Fruit fly (Drosophila melanogaster) whole organism, embryonic: ENCODE measurements around the gene CG31804.

Experiments used
- B-H2 ChIP-seq: fragments of 200-800 bp; sonication (Bioruptor generic); optimal IDR thresholded peaks from 2 replicates; lab custom pipeline; 2018; ENCODE audit warnings: missing biosample characterization, mild to moderate bottlenecking, missing genetic modification characterization
- BEAF-32 ChIP-seq: fragments of 200-800 bp; sonication (Bioruptor generic); optimal IDR thresholded peaks from 3 replicates; lab custom pipeline; 2017; ENCODE audit warnings: missing biosample characterization, missing genetic modification characterization, mild to moderate bottlenecking, moderate library complexity, missing genetic modification reagents
- Bdp1 ChIP-seq: fragments of 200-800 bp; sonication (Bioruptor generic); optimal IDR thresholded peaks from 3 replicates; lab custom pipeline; 2016; ENCODE audit warnings: missing biosample characterization, missing genetic modification characterization
- Bgb ChIP-seq: fragments of 200-800 bp; sonication (Bioruptor generic); IDR thresholded peaks from 2 replicates; pipeline ENCODE4 v1.3.6; 2022; ENCODE audit warnings: missing biosample characterization, missing genetic modification characterization; ENCODE audit not compliant: partially characterized antibody
- CG10209 ChIP-seq: fragments of 200-800 bp; sonication (Bioruptor generic); optimal IDR thresholded peaks from 3 replicates; lab custom pipeline; 2017; ENCODE audit warnings: missing biosample characterization, mild to moderate bottlenecking, missing genetic modification characterization, missing genetic modification reagents
- CG10654 ChIP-seq: fragments of 200-800 bp; sonication (Bioruptor generic); optimal IDR thresholded peaks from 2 replicates; lab custom pipeline; 2016; ENCODE audit warnings: missing biosample characterization, missing genetic modification characterization
- CG11085 ChIP-seq: fragments of 200-800 bp; sonication (Bioruptor generic); IDR thresholded peaks from 2 replicates; pipeline ENCODE4 v1.3.6; 2022; ENCODE audit warnings: missing biosample characterization, missing genetic modification characterization
- CG11560 ChIP-seq: fragments of 200-800 bp; sonication (Bioruptor generic); IDR thresholded peaks from 3 replicates; pipeline ENCODE4 v1.3.6; 2022; ENCODE audit warnings: missing biosample characterization, missing genetic modification characterization
- CG14667 ChIP-seq: fragments of 200-800 bp; sonication (Bioruptor generic); IDR thresholded peaks from 2 replicates; pipeline ENCODE4 v1.3.6; 2022; ENCODE audit warnings: missing biosample characterization, missing genetic modification characterization
- CG15011 ChIP-seq: fragments of 200-800 bp; sonication (Bioruptor generic); optimal IDR thresholded peaks from 3 replicates; lab custom pipeline; 2018; ENCODE audit warnings: missing biosample characterization, mild to moderate bottlenecking, missing genetic modification characterization
- CG15479 ChIP-seq: fragments of 200-800 bp; sonication (Bioruptor generic); optimal IDR thresholded peaks from 3 replicates; lab custom pipeline; 2019; ENCODE audit warnings: missing biosample characterization, mild to moderate bottlenecking, missing genetic modification characterization, moderate library complexity
- CG1603 ChIP-seq: fragments of 200-800 bp; sonication (Bioruptor generic); optimal IDR thresholded peaks from 2 replicates; lab custom pipeline; 2019; ENCODE audit warnings: missing biosample characterization, mild to moderate bottlenecking, missing genetic modification characterization, moderate library complexity
- CG17186 ChIP-seq: fragments of 200-800 bp; sonication (Bioruptor generic); optimal IDR thresholded peaks from 3 replicates; lab custom pipeline; 2017; ENCODE audit warnings: missing biosample characterization, missing genetic modification reagents, missing genetic modification characterization
- CG17328 ChIP-seq: fragments of 200-800 bp; sonication (Bioruptor generic); IDR thresholded peaks from 2 replicates; pipeline ENCODE4 v1.3.6; 2022; ENCODE audit warnings: missing biosample characterization, missing genetic modification characterization
- CG18476 ChIP-seq: fragments of 200-800 bp; sonication (Bioruptor generic); optimal IDR thresholded peaks from 2 replicates; lab custom pipeline; 2016; ENCODE audit warnings: missing biosample characterization, mild to moderate bottlenecking, missing genetic modification characterization
- CG3065 ChIP-seq: fragments of 200-800 bp; sonication (Bioruptor generic); optimal IDR thresholded peaks from 2 replicates; lab custom pipeline; 2016; ENCODE audit warnings: missing biosample characterization, missing genetic modification characterization
- CG3407 ChIP-seq: fragments of 200-800 bp; sonication (Bioruptor generic); optimal IDR thresholded peaks from 2 replicates; lab custom pipeline; 2018; ENCODE audit warnings: missing biosample characterization, mild to moderate bottlenecking, missing genetic modification characterization
- CG34422 ChIP-seq: fragments of 200-800 bp; sonication (Bioruptor generic); IDR thresholded peaks from 3 replicates; pipeline ENCODE4 v1.3.6; 2022; ENCODE audit warnings: missing biosample characterization, missing genetic modification characterization
- CG6654 ChIP-seq: fragments of 200-800 bp; sonication (Bioruptor generic); optimal IDR thresholded peaks from 2 replicates; lab custom pipeline; 2017; ENCODE audit warnings: missing biosample characterization, mild to moderate bottlenecking, missing genetic modification characterization
- CG6813 ChIP-seq: fragments of 200-800 bp; sonication (Bioruptor generic); optimal IDR thresholded peaks from 2 replicates; lab custom pipeline; 2017; ENCODE audit warnings: missing biosample characterization, missing genetic modification characterization, mild to moderate bottlenecking, moderate library complexity, missing genetic modification reagents
- CG7786 ChIP-seq: fragments of 200-800 bp; sonication (Bioruptor generic); optimal IDR thresholded peaks from 2 replicates; lab custom pipeline; 2016; ENCODE audit warnings: missing biosample characterization, missing genetic modification characterization
- CG8281 ChIP-seq: fragments of 200-800 bp; sonication (Bioruptor generic); optimal IDR thresholded peaks from 2 replicates; lab custom pipeline; 2018; ENCODE audit warnings: missing biosample characterization, mild to moderate bottlenecking, missing genetic modification characterization, moderate library complexity
- Dfd ChIP-seq, 2 experiments: fragments of >200 bp; optimal IDR thresholded peaks; 2 replicates each; lab custom pipeline; 2017; ENCODE audit warnings: missing biosample characterization in 2 of 2, missing genetic modification characterization in 2 of 2
- HLH3B ChIP-seq: fragments of 200-800 bp; sonication (Bioruptor generic); IDR thresholded peaks from 2 replicates; pipeline ENCODE4 v1.3.6; 2022; ENCODE audit warnings: missing biosample characterization, missing genetic modification characterization
- Hmx ChIP-seq: fragments of 200-800 bp; sonication (Bioruptor generic); optimal IDR thresholded peaks from 2 replicates; lab custom pipeline; 2016; ENCODE audit warnings: missing biosample characterization, missing genetic modification characterization
- Jarid2 ChIP-seq: fragments of 200-800 bp; sonication (Bioruptor generic); optimal IDR thresholded peaks from 3 replicates; lab custom pipeline; 2017; ENCODE audit warnings: mild to moderate bottlenecking, missing biosample characterization, missing genetic modification reagents, missing genetic modification characterization
- MESR4 ChIP-seq: fragments of 200-800 bp; sonication (Bioruptor generic); optimal IDR thresholded peaks from 2 replicates; lab custom pipeline; 2018; ENCODE audit warnings: missing biosample characterization, mild to moderate bottlenecking, missing genetic modification characterization, moderate library complexity
- NfI ChIP-seq: fragments of 200-800 bp; sonication (Bioruptor generic); optimal IDR thresholded peaks from 3 replicates; lab custom pipeline; 2018; ENCODE audit warnings: missing biosample characterization, mild to moderate bottlenecking, missing genetic modification characterization, moderate library complexity
- Oli ChIP-seq: fragments of 200-800 bp; sonication (Bioruptor generic); optimal IDR thresholded peaks from 2 replicates; lab custom pipeline; 2018; ENCODE audit warnings: missing biosample characterization, mild to moderate bottlenecking, missing genetic modification characterization, moderate library complexity
- Stat92E ChIP-seq, 3 experiments: fragments of >200 bp in 2 of 3; fragments of 200-800 bp in 1 of 3; sonication (Bioruptor generic) in 1 of 3; optimal IDR thresholded peaks; 2 replicates each; lab custom pipeline; 2017 to 2019; ENCODE audit warnings: missing biosample characterization in 3 of 3, missing genetic modification characterization in 3 of 3, mild to moderate bottlenecking in 1 of 3, moderate library complexity in 1 of 3
- cad ChIP-seq: fragments of >200 bp; optimal IDR thresholded peaks from 2 replicates; lab custom pipeline; 2017; ENCODE audit warnings: missing biosample characterization, missing genetic modification characterization
- en ChIP-seq: fragments of 200-800 bp; sonication (Bioruptor generic); optimal IDR thresholded peaks from 2 replicates; lab custom pipeline; 2016; ENCODE audit warnings: missing biosample characterization, missing genetic modification characterization
- esg ChIP-seq: fragments of 200-800 bp; sonication (Bioruptor generic); conservative IDR thresholded peaks from 2 replicates; pipeline ENCODE4 v1.3.6; 2022; ENCODE audit warnings: missing biosample characterization, missing genetic modification characterization
- gce ChIP-seq: fragments of 200-800 bp; sonication (Bioruptor generic); IDR thresholded peaks from 3 replicates; pipeline ENCODE4 v1.3.6; 2022; ENCODE audit warnings: missing biosample characterization, missing genetic modification characterization
- jing ChIP-seq: fragments of 200-800 bp; sonication (Bioruptor generic); optimal IDR thresholded peaks from 2 replicates; lab custom pipeline; 2018; ENCODE audit warnings: missing biosample characterization, mild to moderate bottlenecking, missing genetic modification characterization
- ken ChIP-seq: fragments of 200-800 bp; sonication (Bioruptor generic); IDR thresholded peaks from 3 replicates; pipeline ENCODE4 v1.3.6; 2022; ENCODE audit warnings: missing biosample characterization, missing genetic modification characterization
- lilli ChIP-seq: fragments of 200-800 bp; sonication (Bioruptor generic); optimal IDR thresholded peaks from 3 replicates; lab custom pipeline; 2016; ENCODE audit warnings: missing biosample characterization, missing genetic modification characterization
- nom ChIP-seq: fragments of 200-800 bp; sonication (Bioruptor generic); optimal IDR thresholded peaks from 2 replicates; lab custom pipeline; 2017; ENCODE audit warnings: missing biosample characterization, missing genetic modification characterization, mild to moderate bottlenecking, moderate library complexity, missing genetic modification reagents
- row ChIP-seq: fragments of 200-800 bp; sonication (Bioruptor generic); IDR thresholded peaks from 3 replicates; pipeline ENCODE4 v1.3.6; 2022; ENCODE audit warnings: missing biosample characterization, missing genetic modification characterization
- salm ChIP-seq: fragments of 200-800 bp; sonication (Bioruptor generic); optimal IDR thresholded peaks from 2 replicates; lab custom pipeline; 2018; ENCODE audit warnings: missing biosample characterization, mild to moderate bottlenecking, missing genetic modification characterization
- schlank ChIP-seq: fragments of 200-800 bp; sonication (Bioruptor generic); optimal IDR thresholded peaks from 2 replicates; lab custom pipeline; 2018; ENCODE audit warnings: missing biosample characterization, mild to moderate bottlenecking, missing genetic modification characterization
- sens-2 ChIP-seq: fragments of 200-800 bp; sonication (Bioruptor generic); IDR thresholded peaks from 2 replicates; pipeline ENCODE4 v1.3.6; 2022; ENCODE audit warnings: missing biosample characterization, missing genetic modification characterization
- sisA ChIP-seq: fragments of 200-800 bp; sonication (Bioruptor generic); IDR thresholded peaks from 2 replicates; pipeline ENCODE4 v1.3.6; 2022; ENCODE audit warnings: missing biosample characterization, missing genetic modification characterization
- sug ChIP-seq: fragments of 200-800 bp; optimal IDR thresholded peaks from 2 replicates; lab custom pipeline; 2019; ENCODE audit warnings: missing biosample characterization, mild to moderate bottlenecking, missing genetic modification characterization, moderate library complexity
- toy ChIP-seq: fragments of 200-800 bp; sonication (Bioruptor generic); IDR thresholded peaks from 2 replicates; pipeline ENCODE4 v1.3.6; 2022; ENCODE audit warnings: missing biosample characterization, missing genetic modification characterization
- tup ChIP-seq: fragments of 200-800 bp; sonication (Bioruptor generic); optimal IDR thresholded peaks from 2 replicates; lab custom pipeline; 2016; ENCODE audit warnings: missing biosample characterization, mild to moderate bottlenecking, missing genetic modification characterization, moderate library complexity
- unpg ChIP-seq: fragments of 200-800 bp; sonication (Bioruptor generic); optimal IDR thresholded peaks from 3 replicates; lab custom pipeline; 2018; ENCODE audit warnings: missing biosample characterization, mild to moderate bottlenecking, missing genetic modification characterization, moderate library complexity
- wor ChIP-seq: fragments of 200-800 bp; sonication (Bioruptor generic); IDR thresholded peaks from 2 replicates; pipeline ENCODE4 v1.3.6; 2022; ENCODE audit warnings: missing biosample characterization, missing genetic modification characterization
- z ChIP-seq: fragments of 200-800 bp; sonication (Bioruptor generic); IDR thresholded peaks from 3 replicates; pipeline ENCODE4 v1.3.6; 2022; ENCODE audit warnings: missing biosample characterization, missing genetic modification characterization

Gene CG31804

dm6 chr2L:17384331-17385220 is 21.3 kb downstream of the CG31804 start, which contains the start of gene CLIP-190 (continued):
- no peak for TF ChIP-seq Bdp1 (GFP tag; lab: Kevin White, UChicago)
- no peak for TF ChIP-seq CG15479 (GFP tag; lab: Kevin White, UChicago)
- TF ChIP-seq CG34422 (GFP tag; lab: Robert Waterston, UW), result peak; percentile 70; the same call in 2 of the 3 replicates
- no peak for TF ChIP-seq toy (GFP tag; lab: Robert Waterston, UW)
- no peak for TF ChIP-seq Stat92E (GFP tag; optimal IDR thresholded peaks at IDR 0.05; lab: Kevin White, UChicago)
- no peak for TF ChIP-seq salm (tag; lab: Kevin White, UChicago)
- no peak for TF ChIP-seq unpg (GFP tag; lab: Kevin White, UChicago)
- no peak for TF ChIP-seq en (GFP tag; lab: Kevin White, UChicago)
- peak; percentile 38 for TF ChIP-seq MESR4 (GFP tag; lab: Kevin White, UChicago)
- TF ChIP-seq CG6813 (GFP tag; lab: Kevin White, UChicago), result no peak
- TF ChIP-seq HLH3B (GFP tag; lab: Robert Waterston, UW), result no peak
- no peak for TF ChIP-seq CG10209
- no peak for TF ChIP-seq B-H2 (GFP tag; lab: Kevin White, UChicago)
- TF ChIP-seq Oli, result peak; percentile 2
- peak; percentile 85 for TF ChIP-seq BEAF-32 (GFP tag; lab: Kevin White, UChicago)
- TF ChIP-seq ken (GFP tag; lab: Robert Waterston, UW), result 0 out of 3 replicates have a peak, but pooled peaks have one; percentile 24
- TF ChIP-seq CG11085, result no peak
- peak; percentile 2 for TF ChIP-seq CG17186
- no peak for TF ChIP-seq jing
- TF ChIP-seq CG1603, result peak; percentile 53
- peak; percentile 87 for TF ChIP-seq row
- TF ChIP-seq Dfd (GFP tag; optimal IDR thresholded peaks at IDR 0.05; lab: Kevin White, UChicago), result no peak
- TF ChIP-seq CG18476 (GFP tag; lab: Kevin White, UChicago), result peak; percentile 17
- no peak for TF ChIP-seq sens-2
- TF ChIP-seq CG7786 (GFP tag; lab: Kevin White, UChicago), result no peak
- no peak for TF ChIP-seq Jarid2 (GFP tag; lab: Kevin White, UChicago)
- no peak for TF ChIP-seq schlank
- no peak for TF ChIP-seq NfI
- no peak for TF ChIP-seq gce
- TF ChIP-seq CG8281 (tag; lab: Kevin White, UChicago), result no peak
- no peak for TF ChIP-seq CG11560 (tag; lab: Robert Waterston, UW)
- no peak for TF ChIP-seq cad (GFP tag; lab: Kevin White, UChicago)
- no peak for TF ChIP-seq sug (tag; lab: Kevin White, UChicago)
- no peak for TF ChIP-seq CG6654 (GFP tag; lab: Kevin White, UChicago)
- TF ChIP-seq lilli, result peak; percentile 35
- TF ChIP-seq tup (GFP tag; lab: Kevin White, UChicago), result no peak
- TF ChIP-seq wor (GFP tag; lab: Robert Waterston, UW), result no peak
- no peak for TF ChIP-seq CG10654 (GFP tag; lab: Kevin White, UChicago)
- no peak for TF ChIP-seq sisA (GFP tag; lab: Robert Waterston, UW)
- TF ChIP-seq CG3407 (GFP tag; lab: Kevin White, UChicago), result no peak
- no peak for TF ChIP-seq z (GFP tag; lab: Robert Waterston, UW)
- peak; percentile 81 for TF ChIP-seq Bgb (GFP tag; lab: Robert Waterston, UW)
- TF ChIP-seq CG3065, result peak; percentile 29
- TF ChIP-seq nom (GFP tag; lab: Kevin White, UChicago), result no peak
- no peak for TF ChIP-seq esg (GFP tag; lab: Robert Waterston, UW)
- TF ChIP-seq CG15011 (GFP tag; lab: Kevin White, UChicago), result no peak
- TF ChIP-seq CG17328 (GFP tag; lab: Robert Waterston, UW), result no peak
- no peak for TF ChIP-seq CG14667 (GFP tag; lab: Robert Waterston, UW)
- TF ChIP-seq Hmx, result no peak
